Fruit fly (Drosophila melanogaster) whole organism, embryonic: ENCODE data around the gene Or9a.

Experiments
- ATbp ChIP-seq: fragments of 200-800 bp; sonication (Bioruptor generic); optimal IDR thresholded peaks from 2 replicates; lab custom pipeline; 2017; ENCODE audit warnings: missing biosample characterization, mild to moderate bottlenecking, missing genetic modification characterization, missing genetic modification reagents
- Abd-B ChIP-seq: fragments of 200-800 bp; sonication (Bioruptor generic); optimal IDR thresholded peaks from 2 replicates; lab custom pipeline; 2018; ENCODE audit warnings: missing biosample characterization, mild to moderate bottlenecking, missing genetic modification characterization, moderate library complexity
- B-H1 ChIP-seq: fragments of 200-800 bp; sonication (Bioruptor generic); IDR thresholded peaks from 3 replicates; pipeline ENCODE4 v1.3.6; 2022; ENCODE audit warnings: missing biosample characterization, missing genetic modification characterization
- Bdp1 ChIP-seq: fragments of 200-800 bp; sonication (Bioruptor generic); optimal IDR thresholded peaks from 3 replicates; lab custom pipeline; 2016; ENCODE audit warnings: missing biosample characterization, missing genetic modification characterization
- Bgb ChIP-seq: fragments of 200-800 bp; sonication (Bioruptor generic); IDR thresholded peaks from 2 replicates; pipeline ENCODE4 v1.3.6; 2022; ENCODE audit warnings: missing biosample characterization, missing genetic modification characterization; ENCODE audit not compliant: partially characterized antibody
- CG10654 ChIP-seq: fragments of 200-800 bp; sonication (Bioruptor generic); optimal IDR thresholded peaks from 2 replicates; lab custom pipeline; 2016; ENCODE audit warnings: missing biosample characterization, missing genetic modification characterization
- CG11247 ChIP-seq: fragments of 200-800 bp; sonication (Bioruptor generic); IDR thresholded peaks from 2 replicates; pipeline ENCODE4 v1.3.6; 2022; ENCODE audit warnings: missing biosample characterization, missing genetic modification characterization
- CG12104 ChIP-seq: fragments of 200-800 bp; sonication (Bioruptor generic); optimal IDR thresholded peaks from 3 replicates; lab custom pipeline; 2016; ENCODE audit warnings: missing biosample characterization, missing genetic modification characterization
- CG14050 ChIP-seq: fragments of 200-800 bp; sonication (Bioruptor generic); IDR thresholded peaks from 3 replicates; pipeline ENCODE4 v1.3.6; 2022; ENCODE audit warnings: missing biosample characterization, missing genetic modification characterization
- CG14667 ChIP-seq: fragments of 200-800 bp; sonication (Bioruptor generic); IDR thresholded peaks from 2 replicates; pipeline ENCODE4 v1.3.6; 2022; ENCODE audit warnings: missing biosample characterization, missing genetic modification characterization
- CG16863 ChIP-seq: fragments of 200-800 bp; sonication (Bioruptor generic); optimal IDR thresholded peaks from 3 replicates; lab custom pipeline; 2016; ENCODE audit warnings: missing biosample characterization, missing genetic modification characterization
- CG17328 ChIP-seq: fragments of 200-800 bp; sonication (Bioruptor generic); IDR thresholded peaks from 2 replicates; pipeline ENCODE4 v1.3.6; 2022; ENCODE audit warnings: missing biosample characterization, missing genetic modification characterization
- CG17802 ChIP-seq: fragments of 200-800 bp; sonication (Bioruptor generic); optimal IDR thresholded peaks from 2 replicates; lab custom pipeline; 2018; ENCODE audit warnings: missing biosample characterization, mild to moderate bottlenecking, missing genetic modification characterization, moderate library complexity
- CG18011 ChIP-seq: fragments of 200-800 bp; sonication (Bioruptor generic); optimal IDR thresholded peaks from 2 replicates; lab custom pipeline; 2017; ENCODE audit warnings: missing biosample characterization, missing genetic modification characterization, mild to moderate bottlenecking, moderate library complexity, missing genotype
- CG31388 ChIP-seq: fragments of 200-800 bp; sonication (Bioruptor generic); optimal IDR thresholded peaks from 2 replicates; lab custom pipeline; 2016; ENCODE audit warnings: missing biosample characterization, missing genetic modification characterization
- CG42726 ChIP-seq: fragments of 200-800 bp; sonication (Bioruptor generic); IDR thresholded peaks from 2 replicates; pipeline ENCODE4 v1.3.6; 2022; ENCODE audit warnings: missing biosample characterization, missing genetic modification characterization; ENCODE audit not compliant: partially characterized antibody
- CG4328 ChIP-seq: fragments of 200-800 bp; sonication (Bioruptor generic); optimal IDR thresholded peaks from 3 replicates; lab custom pipeline; 2017; ENCODE audit warnings: missing biosample characterization, missing genetic modification reagents, missing genetic modification characterization
- CG4404 ChIP-seq: fragments of 200-800 bp; sonication (Bioruptor generic); IDR thresholded peaks from 2 replicates; pipeline ENCODE4 v1.3.6; 2022; ENCODE audit warnings: missing biosample characterization, missing genetic modification characterization
- CG4854 ChIP-seq: fragments of 200-800 bp; sonication (Bioruptor generic); optimal IDR thresholded peaks from 2 replicates; lab custom pipeline; 2016; ENCODE audit warnings: missing biosample characterization, missing genetic modification characterization, inconsistent platforms
- CG5245 ChIP-seq: fragments of 200-800 bp; sonication (Bioruptor generic); optimal IDR thresholded peaks from 3 replicates; lab custom pipeline; 2016; ENCODE audit warnings: missing biosample characterization, missing genetic modification characterization
- CG7786 ChIP-seq: fragments of 200-800 bp; sonication (Bioruptor generic); optimal IDR thresholded peaks from 2 replicates; lab custom pipeline; 2016; ENCODE audit warnings: missing biosample characterization, missing genetic modification characterization
- CTCF ChIP-seq: fragments of 200-800 bp; sonication (Bioruptor generic); optimal IDR thresholded peaks from 2 replicates; lab custom pipeline; 2017; ENCODE audit warnings: missing biosample characterization, mild to moderate bottlenecking, missing genetic modification characterization, moderate library complexity
- CkIIα-i1 ChIP-seq: fragments of 200-800 bp; sonication (Bioruptor generic); IDR thresholded peaks from 2 replicates; pipeline ENCODE4 v1.3.6; 2022; ENCODE audit warnings: missing biosample characterization, missing genetic modification characterization
- D19B ChIP-seq: fragments of 200-800 bp; sonication (Bioruptor generic); optimal IDR thresholded peaks from 2 replicates; lab custom pipeline; 2017; ENCODE audit warnings: missing biosample characterization, mild to moderate bottlenecking, missing genetic modification characterization
- Dek ChIP-seq: fragments of 200-800 bp; sonication (Bioruptor generic); optimal IDR thresholded peaks from 3 replicates; lab custom pipeline; 2019; ENCODE audit warnings: missing biosample characterization, mild to moderate bottlenecking, missing genetic modification characterization, moderate library complexity
- Doc2 ChIP-seq: fragments of 200-800 bp; sonication (Bioruptor generic); IDR thresholded peaks from 2 replicates; pipeline ENCODE4 v1.3.6; 2022; ENCODE audit warnings: missing biosample characterization, missing genetic modification characterization
- Ets65A ChIP-seq: fragments of 200-800 bp; sonication (Bioruptor generic); peaks from one replicate; lab custom pipeline; 2016; ENCODE audit warnings: missing biosample characterization, missing genetic modification characterization
- H15 ChIP-seq: fragments of 200-800 bp; sonication (Bioruptor generic); IDR thresholded peaks from 3 replicates; pipeline ENCODE4 v1.3.6; 2022; ENCODE audit warnings: missing biosample characterization, missing genetic modification characterization
- H2.0 ChIP-seq: fragments of 200-800 bp; sonication (Bioruptor generic); IDR thresholded peaks from 2 replicates; pipeline ENCODE4 v1.3.6; 2022; ENCODE audit warnings: missing biosample characterization, missing genetic modification characterization
- HHEX ChIP-seq: fragments of 200-800 bp; sonication (Bioruptor generic); optimal IDR thresholded peaks from 3 replicates; lab custom pipeline; 2017; ENCODE audit warnings: missing biosample characterization, mild to moderate bottlenecking, missing genetic modification characterization, missing genetic modification reagents
- NC2α ChIP-seq: fragments of 200-800 bp; sonication (Bioruptor generic); optimal IDR thresholded peaks from 2 replicates; lab custom pipeline; 2016; ENCODE audit warnings: missing biosample characterization, missing genetic modification characterization
- NC2β ChIP-seq: fragments of 200-800 bp; sonication (Bioruptor generic); optimal IDR thresholded peaks from 2 replicates; lab custom pipeline; 2016; ENCODE audit warnings: missing biosample characterization, missing genetic modification characterization
- NFAT ChIP-seq: fragments of 200-800 bp; sonication (Bioruptor generic); IDR thresholded peaks from 2 replicates; pipeline ENCODE4 v1.3.6; 2022; ENCODE audit warnings: missing biosample characterization, missing genetic modification characterization
- Neu2 ChIP-seq: fragments of 200-800 bp; sonication (Bioruptor generic); optimal IDR thresholded peaks from 3 replicates; lab custom pipeline; 2016; ENCODE audit warnings: missing biosample characterization, missing genetic modification characterization, borderline replicate concordance
- Ravus ChIP-seq: fragments of 200-800 bp; sonication (Bioruptor generic); IDR thresholded peaks from 2 replicates; pipeline ENCODE4 v1.3.6; 2022; ENCODE audit warnings: missing biosample characterization, missing genetic modification characterization
- chm ChIP-seq: fragments of 200-800 bp; sonication (Bioruptor generic); IDR thresholded peaks from 2 replicates; pipeline ENCODE4 v1.3.6; 2022; ENCODE audit warnings: missing biosample characterization, missing genetic modification characterization
- crc ChIP-seq: fragments of 200-800 bp; sonication (Bioruptor generic); optimal IDR thresholded peaks from 2 replicates; lab custom pipeline; 2016; ENCODE audit warnings: missing biosample characterization, missing genetic modification characterization
- cwo ChIP-seq: fragments of 200-800 bp; sonication (Bioruptor generic); optimal IDR thresholded peaks from 3 replicates; lab custom pipeline; 2017; ENCODE audit warnings: missing biosample characterization, missing genetic modification characterization, mild to moderate bottlenecking, moderate library complexity, missing genetic modification reagents
- disco-r ChIP-seq: fragments of 200-800 bp; sonication (Bioruptor generic); optimal IDR thresholded peaks from 2 replicates; lab custom pipeline; 2016; ENCODE audit warnings: missing biosample characterization, missing genetic modification characterization
- dm ChIP-seq: fragments of 200-800 bp; sonication (Bioruptor generic); optimal IDR thresholded peaks from 3 replicates; lab custom pipeline; 2016; ENCODE audit warnings: missing biosample characterization, missing genetic modification characterization
- gfzf ChIP-seq: fragments of 200-800 bp; sonication (Bioruptor generic); optimal IDR thresholded peaks from 2 replicates; lab custom pipeline; 2016; ENCODE audit warnings: missing biosample characterization, mild to moderate bottlenecking, missing genetic modification characterization, moderate library complexity
- gsb ChIP-seq: fragments of 200-800 bp; sonication (Bioruptor generic); IDR thresholded peaks from 2 replicates; pipeline ENCODE4 v1.3.6; 2022; ENCODE audit warnings: missing biosample characterization, missing genetic modification characterization
- ind ChIP-seq: fragments of 200-800 bp; sonication (Bioruptor generic); optimal IDR thresholded peaks from 3 replicates; lab custom pipeline; 2016; ENCODE audit warnings: missing biosample characterization, missing genetic modification characterization
- jumu ChIP-seq: fragments of 200-800 bp; sonication (Bioruptor generic); optimal IDR thresholded peaks from 3 replicates; lab custom pipeline; 2016; ENCODE audit warnings: missing biosample characterization, missing genetic modification characterization
- kah ChIP-seq: fragments of 200-800 bp; sonication (Bioruptor generic); optimal IDR thresholded peaks from 2 replicates; lab custom pipeline; 2018; ENCODE audit warnings: missing biosample characterization, mild to moderate bottlenecking, missing genetic modification characterization
- kay ChIP-seq: fragments of 200-800 bp; sonication (Bioruptor generic); optimal IDR thresholded peaks from 2 replicates; lab custom pipeline; 2016; ENCODE audit warnings: missing biosample characterization, missing genetic modification characterization
- oc ChIP-seq: fragments of 200-800 bp; sonication (Bioruptor generic); optimal IDR thresholded peaks from 2 replicates; lab custom pipeline; 2018; ENCODE audit warnings: missing biosample characterization, mild to moderate bottlenecking, missing genetic modification characterization, moderate library complexity
- pb ChIP-seq: fragments of 200-800 bp; sonication (Bioruptor generic); optimal IDR thresholded peaks from 3 replicates; lab custom pipeline; 2016; ENCODE audit warnings: missing biosample characterization, missing genetic modification characterization
- pzg ChIP-seq: fragments of 200-800 bp; sonication (Bioruptor generic); optimal IDR thresholded peaks from 3 replicates; lab custom pipeline; 2018; ENCODE audit warnings: missing biosample characterization, mild to moderate bottlenecking, missing genetic modification characterization, moderate library complexity
- rib ChIP-seq: fragments of 200-800 bp; sonication (Bioruptor generic); IDR thresholded peaks from 2 replicates; pipeline ENCODE4 v1.3.6; 2022; ENCODE audit warnings: missing biosample characterization, missing genetic modification characterization
- so ChIP-seq: fragments of 200-800 bp; sonication (Bioruptor generic); IDR thresholded peaks from 3 replicates; pipeline ENCODE4 v1.3.6; 2022; ENCODE audit warnings: missing biosample characterization, missing genetic modification characterization
- sob ChIP-seq: fragments of 200-800 bp; sonication (Bioruptor generic); IDR thresholded peaks from 2 replicates; pipeline ENCODE4 v1.3.6; 2022; ENCODE audit warnings: missing biosample characterization, missing genetic modification characterization
- twi ChIP-seq: fragments of 200-800 bp; optimal IDR thresholded peaks from 2 replicates; lab custom pipeline; 2019; ENCODE audit warnings: missing biosample characterization, mild to moderate bottlenecking, missing genetic modification characterization, moderate library complexity

The Or9a gene

dm6 chrX:10487964-10488605 lies 28.6 kb upstream of the Or9a start (continued):
- TF ChIP-seq Doc2 (GFP tag; lab: Robert Waterston, UW) (no peak), sob (no peak), oc (no peak), CG17328 (GFP tag; lab: Robert Waterston, UW) (no peak), dm (peak; percentile 3), gfzf (GFP tag; lab: Kevin White, UChicago) (no peak), B-H1 (GFP tag; lab: Robert Waterston, UW) (no peak), twi (tag; lab: Kevin White, UChicago) (no peak), CG4854 (no peak), H15 (GFP tag; lab: Robert Waterston, UW) (no peak), HHEX (GFP tag; lab: Kevin White, UChicago) (peak; percentile 47), CG4328 (GFP tag; lab: Kevin White, UChicago) (no peak), CkIIα-i1 (GFP tag; lab: Robert Waterston, UW) (no peak), crc (GFP tag; lab: Kevin White, UChicago) (no peak), D19B (peak; percentile 41), Ets65A (peak; percentile 94), disco-r (GFP tag; lab: Kevin White, UChicago) (peak; percentile 11), cwo (GFP tag; lab: Kevin White, UChicago) (peak; percentile 83), CG14667 (GFP tag; lab: Robert Waterston, UW) (no peak), rib (GFP tag; lab: Robert Waterston, UW) (no peak), CG16863 (GFP tag; lab: Kevin White, UChicago) (no peak), kay (GFP tag; lab: Kevin White, UChicago) (no peak), ATbp (GFP tag; lab: Kevin White, UChicago) (no peak), CG42726 (GFP tag; lab: Robert Waterston, UW) (no peak), Dek (tag; lab: Kevin White, UChicago) (peak; percentile 28), CG31388 (GFP tag; lab: Kevin White, UChicago) (no peak), Neu2 (GFP tag; lab: Kevin White, UChicago) (no peak), CG7786 (GFP tag; lab: Kevin White, UChicago) (peak; percentile 59), CG11247 (GFP tag; lab: Robert Waterston, UW) (no peak), CG17802 (no peak), gsb (GFP tag; lab: Robert Waterston, UW) (no peak), CG5245 (GFP tag; lab: Kevin White, UChicago) (no peak), kah (no peak), CG10654 (no peak), pb (no peak), Bdp1 (GFP tag; lab: Kevin White, UChicago) (no peak), jumu (GFP tag; lab: Kevin White, UChicago) (peak; percentile 3), NC2β (GFP tag; lab: Kevin White, UChicago) (no peak), ind (GFP tag; lab: Kevin White, UChicago) (peak; percentile 53), Bgb (GFP tag; lab: Robert Waterston, UW) (no peak), CG14050 (GFP tag; lab: Robert Waterston, UW) (no peak), NC2α (GFP tag; lab: Kevin White, UChicago) (no peak), CTCF (GFP tag; lab: Kevin White, UChicago) (no peak), chm (GFP tag; lab: Robert Waterston, UW) (no peak), CG4404 (GFP tag; lab: Robert Waterston, UW) (no peak), NFAT (GFP tag; lab: Robert Waterston, UW) (no peak), so (GFP tag; lab: Robert Waterston, UW) (no peak), CG18011 (GFP tag; lab: Kevin White, UChicago) (no peak), pzg (GFP tag; lab: Kevin White, UChicago) (no peak), H2.0 (GFP tag; lab: Robert Waterston, UW) (no peak), CG12104 (GFP tag; lab: Kevin White, UChicago) (no peak), Abd-B (no peak), Ravus (GFP tag; lab: Robert Waterston, UW) (no peak)
